Worm (Caenorhabditis elegans): ENCODE data around the gene srbc-26.

DNA sequence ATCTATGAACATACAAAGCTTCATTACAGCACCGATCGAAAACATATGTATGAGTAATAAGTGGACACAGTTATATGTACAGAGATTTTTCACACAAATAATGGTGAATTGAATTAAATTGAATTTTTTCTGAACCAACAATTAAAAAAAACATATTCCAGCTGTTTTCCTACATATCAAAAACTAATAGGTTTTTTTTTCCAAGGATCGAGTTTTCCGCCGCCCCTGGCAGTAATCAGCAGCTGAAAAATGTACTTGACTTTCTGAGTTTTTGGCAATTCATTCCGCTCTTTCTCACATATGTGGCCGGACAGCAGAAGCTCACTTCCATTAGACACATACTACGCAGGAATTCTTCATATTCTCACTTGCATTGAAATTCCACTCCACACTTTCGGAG lies 6.8 kb downstream of the srbc-26 start, which contains the start of gene srh-174:
- TF ChIP-seq dmd-4 (tag; optimal IDR thresholded peaks at IDR 0.05), result no peak
- no peak for TF ChIP-seq snpc-4 (tag; optimal IDR thresholded peaks at IDR 0.05)
- no peak for TF ChIP-seq gmeb-1 (tag; optimal IDR thresholded peaks at IDR 0.05)
- no peak for TF ChIP-seq ztf-11 (tag; optimal IDR thresholded peaks at IDR 0.05)
- no peak for TF ChIP-seq lin-39 (tag; optimal IDR thresholded peaks at IDR 0.05)
- no peak for TF ChIP-seq elt-1 (tag; optimal IDR thresholded peaks at IDR 0.05)
- no peak for TF ChIP-seq aly-2 (tag; optimal IDR thresholded peaks at IDR 0.05)
- no peak for TF ChIP-seq nhr-237 (tag; optimal IDR thresholded peaks at IDR 0.05)
- no peak for TF ChIP-seq lsy-2 (tag; optimal IDR thresholded peaks at IDR 0.05)

Measured in whole organism, L2 larva.